Fruit fly (Drosophila melanogaster): Measurements from ENCODE around the gene DCP2.

Gene DCP2

dm6 chr3L:15826347-15826984 lies at the start of gene DCP2, which contains the start of gene dbo (continued):
- no peak for TF ChIP-seq CG11762 (GFP tag; optimal IDR thresholded peaks at IDR 0.05; ENCODE audit: insufficient read depth)
- TF ChIP-seq CG16779 (tag; optimal IDR thresholded peaks at IDR 0.05): no peak
- no peak for TF ChIP-seq dsx (GFP tag; optimal IDR thresholded peaks at IDR 0.05; ENCODE audit: poor library complexity, severe bottlenecking)
- peak; percentile 42; the same call in 1 of the 2 replicates for TF ChIP-seq Gug (GFP tag; IDR thresholded peaks at IDR 0.05)
- no peak for TF ChIP-seq dac (GFP tag; optimal IDR thresholded peaks at IDR 0.05)
- TF ChIP-seq fd59A (GFP tag; optimal IDR thresholded peaks at IDR 0.05): no peak
- TF ChIP-seq spab (GFP tag; optimal IDR thresholded peaks at IDR 0.05): peak; percentile 4
- peak; percentile 45 for TF ChIP-seq Eip78C (GFP tag)

- TF ChIP-seq CG15336 (GFP tag; IDR thresholded peaks at IDR 0.05) (no peak), CG32006 (GFP tag; optimal IDR thresholded peaks at IDR 0.05) (no peak), fkh (GFP tag; optimal IDR thresholded peaks at IDR 0.05) (no peak), acj6 (GFP tag; optimal IDR thresholded peaks at IDR 0.05) (no peak), CG10669 (GFP tag; optimal IDR thresholded peaks at IDR 0.05) (no peak), CG6808 (GFP tag; optimal IDR thresholded peaks at IDR 0.05) (no peak), fd85E (GFP tag; optimal IDR thresholded peaks at IDR 0.05) (no peak), fd59A (GFP tag; optimal IDR thresholded peaks at IDR 0.05) (no peak), eg (GFP tag; IDR thresholded peaks at IDR 0.05) (no peak), Lpt (GFP tag; optimal IDR thresholded peaks at IDR 0.05) (no peak), svp (GFP tag) (no peak), CG3032 (tag; optimal IDR thresholded peaks at IDR 0.05) (no peak), CG31627 (GFP tag; optimal IDR thresholded peaks at IDR 0.05) (no peak), Ets21C (GFP tag; optimal IDR thresholded peaks at IDR 0.05) (no peak), topi (GFP tag; optimal IDR thresholded peaks at IDR 0.05) (no peak), net (GFP tag; optimal IDR thresholded peaks at IDR 0.05) (no peak), CG11902 (GFP tag; optimal IDR thresholded peaks at IDR 0.05) (no peak), OdsH (GFP tag; optimal IDR thresholded peaks at IDR 0.05) (no peak), ss (GFP tag; optimal IDR thresholded peaks at IDR 0.05) (no peak)
Measured at dm6 chr3L:15856035-15856434, 29.8 kb upstream of the DCP2 start.

dm6 chr3L:15847655-15848054 lies 21.4 kb upstream of the DCP2 start:
- TF ChIP-seq CG3919 (GFP tag; optimal IDR thresholded peaks at IDR 0.05): peak; percentile 34
- TF ChIP-seq Sox102F (GFP tag; optimal IDR thresholded peaks at IDR 0.05): peak; percentile 29
- TF ChIP-seq CG32006 (GFP tag; optimal IDR thresholded peaks at IDR 0.05): no peak
- TF ChIP-seq CG10631 (GFP tag; optimal IDR thresholded peaks at IDR 0.05): peak; percentile 49
- peak; percentile 17 for TF ChIP-seq OdsH (GFP tag; optimal IDR thresholded peaks at IDR 0.05)
- TF ChIP-seq Ets21C (GFP tag; optimal IDR thresholded peaks at IDR 0.05): no peak
- peak; percentile 55 for TF ChIP-seq spab (GFP tag; optimal IDR thresholded peaks at IDR 0.05)
- TF ChIP-seq CG8632 (GFP tag; optimal IDR thresholded peaks at IDR 0.05): peak; percentile 25
- no peak for TF ChIP-seq CG16779 (tag; optimal IDR thresholded peaks at IDR 0.05)
- peak; percentile 39 for TF ChIP-seq Met (GFP tag; optimal IDR thresholded peaks at IDR 0.05)
- peak; percentile 33 for TF ChIP-seq Sox15 (GFP tag; optimal IDR thresholded peaks at IDR 0.05)
- peak; percentile 62 for TF ChIP-seq svp (GFP tag)
- TF ChIP-seq CG31627 (GFP tag; optimal IDR thresholded peaks at IDR 0.05): peak; percentile 51
- TF ChIP-seq CG3032 (tag; optimal IDR thresholded peaks at IDR 0.05): no peak
- TF ChIP-seq achi (GFP tag; optimal IDR thresholded peaks at IDR 0.05): peak; percentile 9
- no peak for TF ChIP-seq CG9139 (GFP tag; optimal IDR thresholded peaks at IDR 0.05)
- no peak for TF ChIP-seq CG6163 (GFP tag; IDR thresholded peaks at IDR 0.05)
- TF ChIP-seq net (GFP tag; optimal IDR thresholded peaks at IDR 0.05): no peak
- TF ChIP-seq fd85E (GFP tag; optimal IDR thresholded peaks at IDR 0.05): no peak
- TF ChIP-seq Lpt (GFP tag; optimal IDR thresholded peaks at IDR 0.05): no peak
- TF ChIP-seq ss (GFP tag; optimal IDR thresholded peaks at IDR 0.05): peak in 1 of 2 experiments; percentile 10
- TF ChIP-seq CG8319 (GFP tag; optimal IDR thresholded peaks at IDR 0.05): no peak
- TF ChIP-seq acj6 (GFP tag; optimal IDR thresholded peaks at IDR 0.05): peak; percentile 40
- TF ChIP-seq CG7368 (GFP tag; optimal IDR thresholded peaks at IDR 0.05): peak; percentile 17
- no peak for TF ChIP-seq Hr38 (GFP tag; optimal IDR thresholded peaks at IDR 0.05)
- peak; percentile 51 for TF ChIP-seq CG6808 (GFP tag; optimal IDR thresholded peaks at IDR 0.05)
- peak; percentile 29 for TF ChIP-seq Hr39 (GFP tag; optimal IDR thresholded peaks at IDR 0.05)
- peak; percentile 80 for TF ChIP-seq Eip78C (GFP tag)
- TF ChIP-seq Eip75B (GFP tag; optimal IDR thresholded peaks at IDR 0.05): peak; percentile 24
- no peak for TF ChIP-seq salr (GFP tag; optimal IDR thresholded peaks at IDR 0.05)
- TF ChIP-seq CG11902 (GFP tag; optimal IDR thresholded peaks at IDR 0.05): no peak
- TF ChIP-seq Eip93F (GFP tag; optimal IDR thresholded peaks at IDR 0.05): no peak
- no peak for TF ChIP-seq fkh (GFP tag; optimal IDR thresholded peaks at IDR 0.05)
- TF ChIP-seq CG15336 (GFP tag; IDR thresholded peaks at IDR 0.05): no peak
- no peak for TF ChIP-seq CG6854 (GFP tag; optimal IDR thresholded peaks at IDR 0.05)
- no peak for TF ChIP-seq dac (GFP tag; optimal IDR thresholded peaks at IDR 0.05)
- peak; percentile 9 for TF ChIP-seq CG34406 (GFP tag; optimal IDR thresholded peaks at IDR 0.05)

Measured in whole organism, prepupa.